Fruit fly (Drosophila melanogaster): ENCODE data around the gene Bcs1.

DNA sequence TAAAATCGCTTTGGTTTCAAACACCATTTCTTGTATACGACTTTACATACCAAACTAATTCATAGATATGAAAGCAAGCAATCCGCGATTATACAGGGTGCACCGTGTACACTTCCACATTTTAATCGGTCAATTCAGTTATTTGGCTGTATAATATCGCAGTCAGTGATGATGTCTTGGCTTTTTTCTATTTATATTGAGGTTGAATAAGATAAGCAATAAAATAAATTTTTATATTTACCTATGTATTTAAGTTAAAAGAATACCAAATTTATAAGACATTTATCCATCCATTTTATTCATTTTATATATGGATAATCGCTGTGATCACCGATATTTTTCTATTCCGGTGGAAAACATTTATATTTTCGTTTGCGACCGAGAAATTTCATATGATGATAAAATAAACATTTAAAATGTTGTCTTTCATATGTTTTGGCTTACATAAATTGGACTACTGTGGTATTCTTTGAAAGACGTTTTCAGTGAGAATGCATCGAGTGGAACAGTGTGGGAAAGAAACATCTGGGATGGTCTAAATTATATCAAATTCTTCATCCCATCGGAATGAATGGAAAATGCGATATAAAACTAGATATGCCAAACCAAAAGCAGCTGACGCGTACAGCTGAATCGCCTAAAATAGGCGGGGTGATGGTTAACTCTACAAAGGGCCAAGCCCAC, 4.4 kb downstream of the Bcs1 start, which contains the start of gene CG5708:
- TF ChIP-seq fru (GFP tag; optimal IDR thresholded peaks at IDR 0.05) (no peak), HLH106 (tag; optimal IDR thresholded peaks at IDR 0.05) (no peak), CrebA (GFP tag; optimal IDR thresholded peaks at IDR 0.05; ENCODE audit: borderline replicate concordance) (no peak), CG32264 (GFP tag; optimal IDR thresholded peaks at IDR 0.05) (no peak), Rel (GFP tag; optimal IDR thresholded peaks at IDR 0.05) (no peak), Rel (tag; optimal IDR thresholded peaks at IDR 0.05) (peak; percentile 41), Hr78 (GFP tag; optimal IDR thresholded peaks at IDR 0.05) (no peak), dmrt93B (GFP tag; optimal IDR thresholded peaks at IDR 0.05) (no peak), psq (GFP tag; optimal IDR thresholded peaks at IDR 0.05) (no peak), foxo (GFP tag; optimal IDR thresholded peaks at IDR 0.05) (no peak), usp (GFP tag; optimal IDR thresholded peaks at IDR 0.05) (no peak), Jra (GFP tag; optimal IDR thresholded peaks at IDR 0.05) (no peak), Mio (GFP tag; optimal IDR thresholded peaks at IDR 0.05) (no peak)

All from whole organism, wandering third instar larva.